Worm (Caenorhabditis elegans): ENCODE data around the gene rps-30.

rps-30 gene

DNA sequence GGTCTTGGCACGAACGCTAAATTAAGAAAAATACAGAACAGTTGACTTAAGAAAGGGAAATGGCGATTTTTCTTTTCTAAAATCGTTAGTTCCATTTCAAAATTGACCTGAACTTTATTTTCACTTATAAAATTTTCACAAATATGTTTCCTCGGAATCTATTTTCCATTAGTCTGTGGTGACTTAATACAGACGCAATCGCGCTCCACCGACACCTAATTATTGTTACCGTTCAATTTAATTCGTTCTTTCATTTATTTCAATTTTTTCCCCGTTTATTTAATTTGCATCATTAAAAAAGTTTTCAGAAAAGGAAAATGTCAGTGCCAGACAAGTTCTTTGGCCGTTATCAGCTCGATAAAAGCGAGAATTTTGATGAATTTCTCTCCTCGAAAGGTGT is 43.9 kb downstream of the rps-30 start, which contains the start of gene lbp-4:
Gene lbp-4 (plus strand): TSS at position 309 of the 400 bp plus-strand sequence.
- peak; percentile 3 for TF ChIP-seq ets-7 (tag; optimal IDR thresholded peaks at IDR 0.05)
- TF ChIP-seq hmg-4 (GFP tag; optimal IDR thresholded peaks at IDR 0.05): no peak
- peak; percentile 4; the same call in 1 of the 2 replicates for TF ChIP-seq flt-1 (GFP tag; IDR thresholded peaks at IDR 0.05)

DNA sequence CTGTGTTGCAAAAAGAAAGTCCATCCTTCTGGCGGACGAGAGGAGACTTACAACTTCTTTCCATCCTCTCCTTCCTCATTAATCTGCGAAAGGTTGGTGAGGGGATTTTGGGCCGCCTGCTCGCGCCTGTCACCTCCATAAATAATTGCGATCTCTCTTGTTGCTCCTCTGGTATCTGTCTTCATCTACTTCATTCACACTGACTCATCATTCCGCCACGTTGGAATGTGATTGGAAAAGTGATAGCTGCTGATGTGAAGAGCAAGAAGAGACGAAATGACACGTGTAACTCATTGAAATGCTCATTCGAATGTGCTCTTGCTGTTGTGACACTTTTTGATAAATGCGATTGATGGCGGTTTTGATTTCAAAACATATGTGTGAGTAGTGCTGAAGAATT is 46.3 kb downstream of the rps-30 start:
- no peak for TF ChIP-seq scrt-1 (GFP tag; IDR thresholded peaks at IDR 0.05)
- TF ChIP-seq B0310.2 (tag; optimal IDR thresholded peaks at IDR 0.05): no peak
- no peak for TF ChIP-seq tbx-37 (GFP tag; conservative IDR thresholded peaks at IDR 0.05)
- TF ChIP-seq hnd-1 (tag; optimal IDR thresholded peaks at IDR 0.05): no peak
- TF ChIP-seq tbx-11 (GFP tag; IDR thresholded peaks at IDR 0.05): no peak
- TF ChIP-seq tra-4 (tag; optimal IDR thresholded peaks at IDR 0.05): no peak
- no peak for TF ChIP-seq flt-1 (GFP tag; IDR thresholded peaks at IDR 0.05)
- no peak for TF ChIP-seq ama-1 (optimal IDR thresholded peaks at IDR 0.05)
- TF ChIP-seq ceh-36 (tag; optimal IDR thresholded peaks at IDR 0.05): no peak
- TF ChIP-seq sea-1 (GFP tag; conservative IDR thresholded peaks at IDR 0.05): no peak
- no peak for TF ChIP-seq aly-1 (tag; optimal IDR thresholded peaks at IDR 0.05)
- no peak for TF ChIP-seq ceh-13 (GFP tag; optimal IDR thresholded peaks at IDR 0.05)
- TF ChIP-seq pes-1 (GFP tag; IDR thresholded peaks at IDR 0.05): no peak
- no peak for TF ChIP-seq F13C5.2 (tag; optimal IDR thresholded peaks at IDR 0.05)

DNA sequence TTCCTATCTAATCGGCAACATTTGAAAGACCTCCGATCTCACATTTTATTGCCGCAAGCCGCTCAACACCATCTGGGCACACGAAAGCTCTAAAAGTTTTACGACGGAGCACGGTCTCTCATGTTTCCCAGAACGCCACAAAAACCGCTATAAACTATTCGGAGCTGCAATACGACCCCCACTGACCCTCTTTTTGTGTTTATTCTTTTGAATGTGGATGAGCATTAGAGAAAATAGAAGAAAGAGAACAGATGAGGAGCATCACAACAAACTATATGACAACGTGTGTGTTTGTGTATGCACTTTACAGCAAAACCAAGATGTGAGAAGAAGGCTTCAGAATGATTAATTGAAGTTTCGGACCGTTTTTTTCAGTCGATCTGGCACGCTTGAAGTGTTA is 47.8 kb downstream of the rps-30 start:
- TF ChIP-seq hmbx-1 (tag; optimal IDR thresholded peaks at IDR 0.05) (no peak), ceh-13 (GFP tag; optimal IDR thresholded peaks at IDR 0.05) (no peak), tra-4 (tag; optimal IDR thresholded peaks at IDR 0.05) (no peak), flt-1 (GFP tag; IDR thresholded peaks at IDR 0.05) (no peak), ama-1 (optimal IDR thresholded peaks at IDR 0.05) (no peak), hnd-1 (tag; optimal IDR thresholded peaks at IDR 0.05) (no peak), aly-1 (tag; optimal IDR thresholded peaks at IDR 0.05) (no peak), pes-1 (GFP tag; IDR thresholded peaks at IDR 0.05) (no peak), scrt-1 (GFP tag; IDR thresholded peaks at IDR 0.05) (no peak), B0310.2 (tag; optimal IDR thresholded peaks at IDR 0.05) (no peak), F13C5.2 (tag; optimal IDR thresholded peaks at IDR 0.05) (no peak), ets-7 (tag; optimal IDR thresholded peaks at IDR 0.05) (no peak), tbx-11 (GFP tag; IDR thresholded peaks at IDR 0.05) (no peak), tbx-37 (GFP tag; conservative IDR thresholded peaks at IDR 0.05) (no peak), ceh-36 (tag; optimal IDR thresholded peaks at IDR 0.05) (no peak), sea-1 (GFP tag; conservative IDR thresholded peaks at IDR 0.05) (no peak)

DNA sequence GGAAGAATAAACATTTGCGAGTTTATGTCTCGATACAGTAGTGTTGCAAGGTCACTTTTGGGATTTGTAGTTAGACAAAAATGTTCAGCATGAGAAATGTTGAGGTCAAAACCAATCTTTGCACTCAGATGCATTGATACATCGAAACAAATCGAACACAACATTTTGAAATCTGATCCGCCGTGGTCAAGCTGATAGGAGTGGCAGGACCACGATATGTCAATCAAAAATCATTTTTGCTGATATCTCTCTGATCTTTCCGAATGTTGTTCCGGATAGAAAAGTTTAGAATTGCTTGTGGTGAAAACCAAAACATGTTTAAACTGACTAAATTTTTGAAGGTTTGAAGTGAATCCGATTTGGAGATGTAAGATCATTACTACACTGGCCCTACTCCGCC is 49.5 kb downstream of the rps-30 start:
- TF ChIP-seq ama-1 (optimal IDR thresholded peaks at IDR 0.05) (no peak), tbx-11 (GFP tag; IDR thresholded peaks at IDR 0.05) (no peak), hmbx-1 (tag; optimal IDR thresholded peaks at IDR 0.05) (no peak), aly-1 (tag; optimal IDR thresholded peaks at IDR 0.05) (no peak), tbx-37 (GFP tag; conservative IDR thresholded peaks at IDR 0.05) (no peak), hnd-1 (tag; optimal IDR thresholded peaks at IDR 0.05) (no peak), tra-4 (tag; optimal IDR thresholded peaks at IDR 0.05) (no peak), F13C5.2 (tag; optimal IDR thresholded peaks at IDR 0.05) (no peak), ceh-36 (tag; optimal IDR thresholded peaks at IDR 0.05) (no peak), pes-1 (GFP tag; IDR thresholded peaks at IDR 0.05) (no peak), scrt-1 (GFP tag; IDR thresholded peaks at IDR 0.05) (no peak), hmg-4 (GFP tag; optimal IDR thresholded peaks at IDR 0.05) (no peak), ets-7 (tag; optimal IDR thresholded peaks at IDR 0.05) (no peak), sea-1 (GFP tag; conservative IDR thresholded peaks at IDR 0.05) (no peak), B0310.2 (tag; optimal IDR thresholded peaks at IDR 0.05) (no peak)

DNA sequence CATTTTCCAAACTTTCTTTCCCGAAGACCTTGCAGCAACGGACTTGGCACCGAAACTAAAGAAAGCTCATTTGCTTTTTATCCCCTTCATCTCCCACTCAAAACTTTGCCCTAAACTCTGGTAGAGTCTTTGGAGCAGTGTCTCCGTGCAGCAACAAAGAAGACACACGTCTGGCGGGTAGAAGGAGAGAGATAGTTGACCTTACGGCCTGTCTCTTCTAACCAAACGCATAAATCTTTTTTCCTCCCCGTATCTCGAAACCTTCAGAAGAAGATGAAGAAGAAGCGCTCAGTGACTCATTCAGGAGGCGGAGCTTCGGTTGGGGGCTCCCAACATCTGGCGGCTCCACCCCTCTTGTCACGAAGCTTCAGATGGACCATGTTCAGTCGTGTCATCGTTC is 50.0 kb downstream of the rps-30 start:
- TF ChIP-seq ets-7 (tag; optimal IDR thresholded peaks at IDR 0.05) (no peak), tbx-11 (GFP tag; IDR thresholded peaks at IDR 0.05) (no peak), tbx-37 (GFP tag; conservative IDR thresholded peaks at IDR 0.05) (no peak), B0310.2 (tag; optimal IDR thresholded peaks at IDR 0.05) (no peak), ceh-36 (tag; optimal IDR thresholded peaks at IDR 0.05) (no peak), F13C5.2 (tag; optimal IDR thresholded peaks at IDR 0.05) (no peak), scrt-1 (GFP tag; IDR thresholded peaks at IDR 0.05) (no peak)

Measured in whole organism, early embryonic.